Fruit fly (Drosophila melanogaster): ENCODE results near the gene ex.

Gene ex

DNA sequence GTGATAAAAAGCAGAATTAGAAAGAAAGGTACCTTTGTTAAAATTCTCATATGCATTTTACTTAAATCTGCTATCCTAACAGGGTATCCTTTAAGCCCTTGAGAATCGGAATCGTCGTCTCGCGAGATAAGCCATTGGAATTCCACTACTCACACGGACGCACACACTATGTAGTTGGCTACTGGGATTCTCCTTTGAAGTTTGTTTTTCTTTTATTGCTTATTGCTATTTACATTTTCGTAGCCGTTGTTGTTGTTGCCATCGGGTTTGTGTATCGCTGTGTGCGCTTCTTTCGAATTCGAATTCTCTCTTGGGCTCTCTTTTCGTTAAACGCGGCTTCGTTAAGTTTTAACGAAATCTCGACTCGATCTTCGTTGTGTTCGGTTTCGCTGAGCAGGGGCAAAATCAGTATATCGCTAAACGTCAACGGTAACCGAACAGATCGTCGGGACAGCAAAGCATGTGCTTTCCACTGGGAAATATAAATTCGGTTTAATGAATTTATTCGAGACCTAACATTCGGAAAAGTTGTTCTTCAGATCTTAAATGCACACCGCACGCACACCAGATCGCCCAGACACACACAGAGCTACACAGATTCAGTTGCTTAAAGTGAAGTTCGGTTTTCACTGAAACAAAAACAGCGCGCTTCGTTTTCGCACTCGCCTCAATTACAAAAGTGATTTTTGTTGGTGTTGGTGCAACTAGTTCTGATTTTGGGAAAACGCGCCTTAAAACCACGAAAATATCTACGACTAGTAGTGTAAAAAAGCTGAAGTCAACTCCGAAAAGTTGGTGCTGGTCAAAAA is at the start of gene ex (continued):
- TF ChIP-seq BEAF-32 (GFP tag; optimal IDR thresholded peaks at IDR 0.05): no peak
- TF ChIP-seq slou (GFP tag; optimal IDR thresholded peaks at IDR 0.05): no peak
- TF ChIP-seq jigr1 (GFP tag; IDR thresholded peaks at IDR 0.05): no peak
- no peak for TF ChIP-seq CG8944 (GFP tag; optimal IDR thresholded peaks at IDR 0.05)
- no peak for TF ChIP-seq ind (GFP tag; optimal IDR thresholded peaks at IDR 0.05)
- no peak for TF ChIP-seq hkb (optimal IDR thresholded peaks at IDR 0.05)
- peak; percentile 81 for TF ChIP-seq hkb (GFP tag; IDR thresholded peaks at IDR 0.05)
- peak; percentile 31 for TF ChIP-seq CG2120 (GFP tag; optimal IDR thresholded peaks at IDR 0.05)
- TF ChIP-seq tio (GFP tag; optimal IDR thresholded peaks at IDR 0.05): no peak
- peak; percentile 17 for TF ChIP-seq CG8290 (GFP tag; optimal IDR thresholded peaks at IDR 0.05)
- peak in 1 of 2 experiments; percentile 57 for TF ChIP-seq CG8290 (tag; optimal IDR thresholded peaks at IDR 0.05)
- TF ChIP-seq crc (GFP tag; optimal IDR thresholded peaks at IDR 0.05): no peak
- 0 out of 3 replicates have a peak, but pooled peaks have one; percentile 33 for TF ChIP-seq Opbp (GFP tag; IDR thresholded peaks at IDR 0.05; ENCODE audit: partially characterized antibody)
- no peak for TF ChIP-seq Doc2 (GFP tag; IDR thresholded peaks at IDR 0.05)
- peak; percentile 60 for TF ChIP-seq Kr (GFP tag; optimal IDR thresholded peaks at IDR 0.05)
- TF ChIP-seq nom (GFP tag; optimal IDR thresholded peaks at IDR 0.05): peak; percentile 84
- TF ChIP-seq CG18476 (GFP tag; optimal IDR thresholded peaks at IDR 0.05): no peak
- TF ChIP-seq CG2202 (tag; optimal IDR thresholded peaks at IDR 0.05): peak; percentile 70
- TF ChIP-seq ato (GFP tag; IDR thresholded peaks at IDR 0.05; ENCODE audit: partially characterized antibody): peak; percentile 48; the same call in 1 of the 2 replicates
- no peak for TF ChIP-seq dan (GFP tag; IDR thresholded peaks at IDR 0.05)
- TF ChIP-seq Hr51 (GFP tag; optimal IDR thresholded peaks at IDR 0.05): peak; percentile 7 to 13
- peak; percentile 30 for TF ChIP-seq luna (GFP tag; optimal IDR thresholded peaks at IDR 0.05)
- TF ChIP-seq gce (GFP tag; IDR thresholded peaks at IDR 0.05): peak; percentile 58; the same call in 1 of the 3 replicates
- TF ChIP-seq CG4404 (GFP tag; IDR thresholded peaks at IDR 0.05): no peak
- TF ChIP-seq Drgx (GFP tag; IDR thresholded peaks at IDR 0.05): no peak
- no peak for TF ChIP-seq mld (GFP tag; IDR thresholded peaks at IDR 0.05; ENCODE audit: partially characterized antibody)
- TF ChIP-seq CG14050 (GFP tag; IDR thresholded peaks at IDR 0.05): peak; percentile 29; the same call in 1 of the 3 replicates
- peak; percentile 92 for TF ChIP-seq sens (GFP tag)
- peak; percentile 38 for TF ChIP-seq grau (tag; optimal IDR thresholded peaks at IDR 0.05)
- TF ChIP-seq CG18011 (GFP tag; optimal IDR thresholded peaks at IDR 0.05): no peak
- TF ChIP-seq row (GFP tag; IDR thresholded peaks at IDR 0.05): no peak; the same call in 2 of the 3 replicates
- TF ChIP-seq CG11247 (GFP tag; IDR thresholded peaks at IDR 0.05): no peak
- TF ChIP-seq tin (GFP tag; optimal IDR thresholded peaks at IDR 0.05): no peak
- no peak for TF ChIP-seq slp2 (GFP tag; optimal IDR thresholded peaks at IDR 0.05)
- TF ChIP-seq ac (GFP tag; optimal IDR thresholded peaks at IDR 0.05): peak; percentile 40
- peak; percentile 43; the same call in 1 of the 3 replicates for TF ChIP-seq HLH4C (GFP tag; IDR thresholded peaks at IDR 0.05; ENCODE audit: partially characterized antibody)
- no peak for TF ChIP-seq CG32772 (GFP tag; IDR thresholded peaks at IDR 0.05)
- TF ChIP-seq seq (GFP tag; IDR thresholded peaks at IDR 0.05): no peak; the same call in 1 of the 2 replicates
- no peak for TF ChIP-seq Lim3 (GFP tag; IDR thresholded peaks at IDR 0.05)
- peak; percentile 43 for TF ChIP-seq CHES-1-like (GFP tag; optimal IDR thresholded peaks at IDR 0.05)
- TF ChIP-seq Hr39 (optimal IDR thresholded peaks at IDR 0.05): no peak
- peak; percentile 44 for TF ChIP-seq CG8359 (GFP tag; optimal IDR thresholded peaks at IDR 0.05; ENCODE audit: borderline replicate concordance)
- peak; percentile 35 for TF ChIP-seq oc (tag; optimal IDR thresholded peaks at IDR 0.05)
- TF ChIP-seq bab2 (GFP tag; optimal IDR thresholded peaks at IDR 0.05): peak; percentile 57
- TF ChIP-seq wor (GFP tag; IDR thresholded peaks at IDR 0.05): no peak
- TF ChIP-seq CG3838 (GFP tag; optimal IDR thresholded peaks at IDR 0.05): no peak
- TF ChIP-seq Ets97D (GFP tag; optimal IDR thresholded peaks at IDR 0.05): no peak
- no peak for TF ChIP-seq maf-S (GFP tag; optimal IDR thresholded peaks at IDR 0.05)
- TF ChIP-seq Hmx (GFP tag; optimal IDR thresholded peaks at IDR 0.05): no peak
- peak; percentile 73 for TF ChIP-seq CG3407 (GFP tag; optimal IDR thresholded peaks at IDR 0.05)
- no peak for TF ChIP-seq Ravus (GFP tag; IDR thresholded peaks at IDR 0.05)
